Worm (Caenorhabditis elegans) whole organism, L4 larva: ENCODE measurements around the gene F48G7.5.

ENCODE experiments used
- arid-1 ChIP-seq: fragments of 200-800 bp; sonication (Bioruptor generic); conservative IDR thresholded peaks from 2 replicates; pipeline ENCODE4 v1.3.6; 2022; ENCODE audit warnings: missing genetic modification reagents, missing genetic modification characterization, missing compliant biosample characterization
- mdl-1 ChIP-seq, 2 experiments: fragments of 150-350 bp in 1 of 2; sonication (generic microtip) in 1 of 2; optimal IDR thresholded peaks; 2 replicates each; lab custom pipeline; 2014 to 2017; ENCODE audit warnings: missing biosample characterization in 2 of 2, missing genetic modification characterization in 2 of 2
- spr-1 ChIP-seq: sonication (generic microtip); optimal IDR thresholded peaks from 2 replicates; lab custom pipeline; 2016; ENCODE audit warnings: mild to moderate bottlenecking, missing genetic modification characterization, missing compliant biosample characterization

ce11 chrV:654402-654801 lies 31.7 kb upstream of the F48G7.5 start, which contains the start of gene srj-6:
- TF ChIP-seq mdl-1 (tag; optimal IDR thresholded peaks at IDR 0.05; lab: Kevin White, UChicago) (no peak), spr-1 (tag; lab: Kevin White, UChicago) (no peak), arid-1 (no peak)
